Worm (Caenorhabditis elegans) whole organism, L4/young adult: ENCODE results near the gene F59A1.13.

ENCODE experiments used
- W03F9.2 ChIP-seq: fragments of 150-350 bp; optimal IDR thresholded peaks from 2 replicates; lab custom pipeline; 2014; ENCODE audit warnings: missing biosample characterization, missing genetic modification characterization
- dao-5 ChIP-seq: sonication (generic microtip); optimal IDR thresholded peaks from 2 replicates; lab custom pipeline; 2016; ENCODE audit warnings: missing genotype, missing genetic modification characterization, moderate library complexity, missing compliant biosample characterization
- him-1 ChIP-seq: sonication (generic microtip); optimal IDR thresholded peaks from 2 replicates; lab custom pipeline; 2016; ENCODE audit warnings: missing genotype, missing genetic modification reagents, missing genetic modification characterization, missing compliant biosample characterization

- TF ChIP-seq W03F9.2 (no peak), him-1 (tag; lab: Kevin White, UChicago) (no peak), dao-5 (no peak)
Measured at ce11 chrV:17684857-17685256, 6.0 kb downstream of the F59A1.13 start, which contains the start of the genes F59A1.16 and F59A1.6.
